Worm (Caenorhabditis elegans) whole organism, mixed stage, embryonic: ENCODE measurements around the gene hpo-33.

Experiments
- M03D4.4 ChIP-seq: sonication (generic microtip); optimal IDR thresholded peaks from 2 replicates; lab custom pipeline; 2017; ENCODE audit warnings: mild to moderate bottlenecking, missing genetic modification characterization, missing compliant biosample characterization
- flh-1 ChIP-seq: fragments of 200-800 bp; sonication (Bioruptor generic); optimal IDR thresholded peaks from 2 replicates; lab custom pipeline; 2018; ENCODE audit warnings: mild to moderate bottlenecking, missing genetic modification characterization, moderate library complexity, missing compliant biosample characterization
- nhr-237 ChIP-seq: fragments of 150-350 bp; optimal IDR thresholded peaks from 2 replicates; lab custom pipeline; 2014; ENCODE audit warnings: missing biosample characterization, missing genetic modification characterization
- nhr-76 ChIP-seq: sonication (generic microtip); optimal IDR thresholded peaks from 2 replicates; lab custom pipeline; 2017; ENCODE audit warnings: missing biosample characterization, missing genetic modification characterization
- tbx-8 ChIP-seq: fragments of 200-800 bp; sonication (Bioruptor generic); optimal IDR thresholded peaks from 2 replicates; lab custom pipeline; 2018; ENCODE audit warnings: mild to moderate bottlenecking, missing genetic modification characterization, moderate library complexity, missing compliant biosample characterization
- ztf-11 ChIP-seq: fragments of 150-350 bp; optimal IDR thresholded peaks from 2 replicates; lab custom pipeline; 2014; ENCODE audit warnings: missing biosample characterization, missing genetic modification characterization

- no peak for TF ChIP-seq M03D4.4 (tag; lab: Kevin White, UChicago)
- no peak for TF ChIP-seq nhr-76 (tag; lab: Kevin White, UChicago)
- TF ChIP-seq tbx-8 (GFP tag; lab: Kevin White, UChicago), result no peak
- no peak for TF ChIP-seq flh-1 (GFP tag; lab: Kevin White, UChicago)
- TF ChIP-seq nhr-237 (tag; lab: Kevin White, UChicago), result no peak
- TF ChIP-seq ztf-11 (tag; lab: Kevin White, UChicago), result no peak
Observed at ce11 chrV:17022613-17023322, 19.6 kb upstream of the hpo-33 start, which contains the start of the genes F49H6.8 and F49H6.5.
